Fruit fly (Drosophila melanogaster) whole organism, wandering third instar larva: ENCODE data around the gene CAH6.

Experiments used
- Abd-B ChIP-seq: fragments of >200 bp; optimal IDR thresholded peaks from 2 replicates; lab custom pipeline; 2017; ENCODE audit warnings: missing biosample characterization, missing genetic modification characterization
- CG32264 ChIP-seq: fragments of 200-800 bp; sonication (Bioruptor generic); optimal IDR thresholded peaks from 2 replicates; lab custom pipeline; 2016; ENCODE audit warnings: missing biosample characterization, missing genetic modification characterization
- CG9705 ChIP-seq: fragments of 200-800 bp; sonication (Bioruptor generic); optimal IDR thresholded peaks from 2 replicates; lab custom pipeline; 2018; ENCODE audit warnings: missing biosample characterization, mild to moderate bottlenecking, missing genetic modification characterization
- Dfd ChIP-seq: fragments of >200 bp; optimal IDR thresholded peaks from 2 replicates; lab custom pipeline; 2017; ENCODE audit warnings: missing biosample characterization, missing genetic modification characterization
- Dif ChIP-seq: fragments of 200-275, 200-300 bp; sonication (Bioruptor generic); optimal IDR thresholded peaks from 2 replicates; lab custom pipeline; 2018; ENCODE audit warnings: missing biosample characterization, missing genetic modification characterization; ENCODE audit not compliant: partially characterized antibody
- GATAd ChIP-seq: sonication (Bioruptor generic); optimal IDR thresholded peaks from 2 replicates; lab custom pipeline; 2016; ENCODE audit warnings: missing biosample characterization, missing genetic modification characterization
- HLH106 ChIP-seq: fragments of 200-800 bp; optimal IDR thresholded peaks from 3 replicates; lab custom pipeline; 2019; ENCODE audit warnings: missing biosample characterization, mild to moderate bottlenecking, missing genetic modification characterization, moderate library complexity
- Hnf4 ChIP-seq: fragments of 200-800 bp; sonication (Bioruptor generic); optimal IDR thresholded peaks from 2 replicates; lab custom pipeline; 2016; ENCODE audit warnings: missing biosample characterization, mild to moderate bottlenecking, missing genetic modification characterization
- Hr78 ChIP-seq: fragments of >200 bp; optimal IDR thresholded peaks from 2 replicates; lab custom pipeline; 2017; ENCODE audit warnings: missing biosample characterization, missing genetic modification characterization
- Hr83 ChIP-seq: fragments of 200-300 bp; sonication (Bioruptor generic); optimal IDR thresholded peaks from 2 replicates; lab custom pipeline; 2016; ENCODE audit warnings: missing biosample characterization, mild to moderate bottlenecking, missing genetic modification characterization, moderate library complexity; ENCODE audit not compliant: poor library complexity, severe bottlenecking
- Jra ChIP-seq: sonication (Bioruptor generic); optimal IDR thresholded peaks from 2 replicates; lab custom pipeline; 2016; ENCODE audit warnings: missing biosample characterization, missing genetic modification characterization
- Mio ChIP-seq: sonication (Bioruptor generic); optimal IDR thresholded peaks from 2 replicates; lab custom pipeline; 2016; ENCODE audit warnings: missing biosample characterization, missing genetic modification characterization
- N ChIP-seq: fragments of >200 bp; optimal IDR thresholded peaks from 2 replicates; lab custom pipeline; 2018; ENCODE audit warnings: missing biosample characterization, missing external identifiers, missing genetic modification characterization
- OdsH ChIP-seq: fragments of 200-800 bp; sonication (Bioruptor generic); optimal IDR thresholded peaks from 2 replicates; lab custom pipeline; 2016; ENCODE audit warnings: missing biosample characterization, mild to moderate bottlenecking, missing genetic modification characterization
- Rel ChIP-seq, 2 experiments: fragments of 200-800 bp; sonication (Bioruptor generic) in 1 of 2; optimal IDR thresholded peaks; 2 replicates in 1 of 2; 3 replicates in 1 of 2; lab custom pipeline; 2016 to 2019; ENCODE audit warnings: mild to moderate bottlenecking in 2 of 2, missing biosample characterization in 2 of 2, missing genetic modification characterization in 2 of 2, moderate library complexity in 1 of 2
- Sp1 ChIP-seq: fragments of 200-800 bp; sonication (Bioruptor generic); optimal IDR thresholded peaks from 3 replicates; lab custom pipeline; 2019; ENCODE audit warnings: missing biosample characterization, mild to moderate bottlenecking, missing genetic modification characterization, moderate library complexity
- Vsx2 ChIP-seq: fragments of 200-300, 225-300 bp; sonication (Bioruptor generic); optimal IDR thresholded peaks from 2 replicates; lab custom pipeline; 2018; ENCODE audit warnings: missing biosample characterization, missing genetic modification characterization; ENCODE audit not compliant: partially characterized antibody
- br ChIP-seq: fragments of 200-800 bp; sonication (Bioruptor generic); optimal IDR thresholded peaks from 2 replicates; lab custom pipeline; 2016; ENCODE audit warnings: missing biosample characterization, missing genetic modification characterization
- brk ChIP-seq: fragments of 200-800 bp; sonication (Bioruptor generic); optimal IDR thresholded peaks from 2 replicates; lab custom pipeline; 2016; ENCODE audit warnings: missing biosample characterization, mild to moderate bottlenecking, missing genetic modification characterization
- dl ChIP-seq, 2 experiments: fragments of 175-275, 200-275 bp in 1 of 2; fragments of 200-275 bp in 1 of 2; sonication (Bioruptor generic); optimal IDR thresholded peaks; lab custom pipeline; 2018; ENCODE audit warnings: mild to moderate bottlenecking in 2 of 2, missing biosample characterization in 2 of 2, missing genetic modification characterization in 2 of 2, moderate library complexity in 2 of 2; ENCODE audit not compliant: partially characterized antibody in 2 of 2, insufficient read depth in 1 of 2
- dmrt93B ChIP-seq: fragments of 200-800 bp; sonication (Bioruptor generic); optimal IDR thresholded peaks from 2 replicates; lab custom pipeline; 2018; ENCODE audit warnings: missing biosample characterization, mild to moderate bottlenecking, missing genetic modification characterization
- ey ChIP-seq: fragments of 200-800 bp; sonication (Bioruptor generic); optimal IDR thresholded peaks from 2 replicates; lab custom pipeline; 2016; ENCODE audit warnings: missing biosample characterization, missing genetic modification characterization
- foxo ChIP-seq, 2 experiments: fragments of 200-800 bp; sonication (Bioruptor generic); optimal IDR thresholded peaks; 2 replicates in 1 of 2; 3 replicates in 1 of 2; lab custom pipeline; 2016 to 2017; ENCODE audit warnings: missing biosample characterization in 2 of 2, missing genetic modification characterization in 2 of 2
- fru ChIP-seq: fragments of 200-800 bp; sonication (Bioruptor generic); optimal IDR thresholded peaks from 3 replicates; lab custom pipeline; 2016; ENCODE audit warnings: missing biosample characterization, mild to moderate bottlenecking, missing genetic modification characterization
- h ChIP-seq: fragments of 200-800 bp; sonication (Bioruptor generic); optimal IDR thresholded peaks from 3 replicates; lab custom pipeline; 2016; ENCODE audit warnings: missing biosample characterization, mild to moderate bottlenecking, missing genetic modification characterization
- jim ChIP-seq: fragments of 175-275, 200-325 bp; sonication (Bioruptor generic); optimal IDR thresholded peaks from 2 replicates; lab custom pipeline; 2016; ENCODE audit warnings: missing biosample characterization, mild to moderate bottlenecking, missing genetic modification characterization
- lola ChIP-seq: fragments of >200 bp; optimal IDR thresholded peaks from 2 replicates; lab custom pipeline; 2017; ENCODE audit warnings: missing biosample characterization, missing genetic modification characterization
- pan ChIP-seq: fragments of >200 bp; optimal IDR thresholded peaks from 2 replicates; lab custom pipeline; 2017
- psq ChIP-seq: fragments of 200-800 bp; sonication (Bioruptor generic); optimal IDR thresholded peaks from 3 replicates; lab custom pipeline; 2017; ENCODE audit warnings: missing biosample characterization, mild to moderate bottlenecking, missing genetic modification characterization, moderate library complexity
- rgr ChIP-seq: fragments of 200-800 bp; sonication (Bioruptor generic); optimal IDR thresholded peaks from 3 replicates; lab custom pipeline; 2016; ENCODE audit warnings: missing biosample characterization, mild to moderate bottlenecking, missing genetic modification characterization
- sage ChIP-seq: fragments of 200-800 bp; sonication (Bioruptor generic); optimal IDR thresholded peaks from 2 replicates; lab custom pipeline; 2016; ENCODE audit warnings: missing biosample characterization, mild to moderate bottlenecking, missing genetic modification characterization
- sv ChIP-seq: fragments of 200-800 bp; sonication (Bioruptor generic); optimal IDR thresholded peaks from 3 replicates; lab custom pipeline; 2016; ENCODE audit warnings: missing biosample characterization, missing genetic modification characterization
- tai ChIP-seq: sonication (Bioruptor generic); optimal IDR thresholded peaks from 2 replicates; lab custom pipeline; 2016; ENCODE audit warnings: missing biosample characterization, missing genetic modification characterization
- usp ChIP-seq: fragments of >200 bp; optimal IDR thresholded peaks from 2 replicates; lab custom pipeline; 2017; ENCODE audit warnings: missing biosample characterization, missing genetic modification characterization
- woc ChIP-seq: sonication (Bioruptor generic); optimal IDR thresholded peaks from 2 replicates; lab custom pipeline; 2016; ENCODE audit warnings: missing biosample characterization, mild to moderate bottlenecking, missing genetic modification characterization

CAH6 gene

DNA sequence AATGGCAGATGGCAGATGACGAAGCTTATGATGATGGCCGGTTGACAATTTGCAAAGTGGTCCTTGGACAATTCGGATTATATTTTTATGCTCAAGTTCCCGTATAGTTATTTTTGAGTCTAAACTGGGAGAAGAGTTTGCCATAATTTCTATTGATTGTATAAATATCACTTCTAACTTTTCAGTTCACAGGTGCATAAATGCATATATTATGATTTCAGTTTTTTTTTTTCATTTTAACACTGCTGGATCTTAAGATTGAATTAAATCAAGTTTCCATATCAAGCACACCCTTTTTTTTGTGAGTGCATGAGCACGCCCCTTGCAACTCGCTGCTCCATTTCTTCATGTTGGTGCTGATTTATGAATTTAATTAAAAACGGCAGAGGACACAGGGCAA lies 39.6 kb downstream of the CAH6 start:
- TF ChIP-seq Hr83 (GFP tag; lab: Kevin White, UChicago) (no peak), rgr (peak; percentile 60), Rel (GFP tag; optimal IDR thresholded peaks at IDR 0.05; lab: Kevin White, UChicago) (no peak), Rel (tag; optimal IDR thresholded peaks at IDR 0.05; lab: Kevin White, UChicago) (no peak), OdsH (GFP tag; lab: Kevin White, UChicago) (peak; percentile 52), usp (no peak), jim (GFP tag; lab: Kevin White, UChicago) (no peak), h (peak; percentile 6), psq (GFP tag; lab: Kevin White, UChicago) (peak; percentile 21), fru (GFP tag; lab: Kevin White, UChicago) (peak; percentile 55), sv (GFP tag; lab: Kevin White, UChicago) (no peak), N (no peak), ey (peak; percentile 57), Sp1 (GFP tag; lab: Kevin White, UChicago) (peak; percentile 32), woc (GFP tag; lab: Kevin White, UChicago) (peak; percentile 24), foxo (GFP tag; optimal IDR thresholded peaks at IDR 0.05; lab: Kevin White, UChicago) (peak in 1 of 2 experiments; percentile 53), br (GFP tag; lab: Kevin White, UChicago) (peak; percentile 24), HLH106 (tag; lab: Kevin White, UChicago) (peak; percentile 32)

DNA sequence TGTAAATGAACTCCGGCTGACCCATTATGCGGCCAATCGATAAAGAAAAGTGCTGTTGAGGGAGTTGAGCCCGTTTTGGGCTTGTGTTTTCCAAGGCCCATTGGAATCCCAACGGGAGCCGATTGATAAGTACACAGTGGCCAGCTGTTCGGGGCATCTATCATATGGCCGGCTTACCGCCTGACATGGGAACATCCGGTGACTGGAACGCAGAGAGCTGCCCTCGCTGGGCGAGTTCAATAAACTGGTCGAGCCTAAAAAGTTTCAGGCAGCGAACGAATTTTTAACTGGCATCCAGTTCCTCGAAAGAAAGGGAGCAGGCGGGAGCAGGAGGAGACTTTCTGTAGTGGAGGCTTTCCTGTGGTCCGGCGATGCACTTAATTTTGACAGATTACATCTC lies 44.1 kb downstream of the CAH6 start:
- no peak for TF ChIP-seq Dif (GFP tag; lab: Kevin White, UChicago)
- TF ChIP-seq Vsx2 (GFP tag; lab: Kevin White, UChicago), result peak; percentile 30

- TF ChIP-seq GATAd, result no peak
- no peak for TF ChIP-seq pan
Observed at dm6 chr3R:31305284-31305683, 47.9 kb downstream of the CAH6 start, which contains the start of gene pHCl-2. Gene pHCl-2 (minus strand): TSS chr3R:31305384.

- TF ChIP-seq ey (no peak), tai (GFP tag; lab: Kevin White, UChicago) (no peak), brk (GFP tag; lab: Kevin White, UChicago) (no peak), pan (no peak), psq (GFP tag; lab: Kevin White, UChicago) (no peak), Vsx2 (GFP tag; lab: Kevin White, UChicago) (no peak), GATAd (no peak), Sp1 (GFP tag; lab: Kevin White, UChicago) (no peak), Abd-B (GFP tag; lab: Kevin White, UChicago) (no peak), h (no peak), fru (GFP tag; lab: Kevin White, UChicago) (no peak), rgr (no peak), Dfd (GFP tag; lab: Kevin White, UChicago) (no peak), Rel (GFP tag; optimal IDR thresholded peaks at IDR 0.05; lab: Kevin White, UChicago) (no peak), Rel (tag; optimal IDR thresholded peaks at IDR 0.05; lab: Kevin White, UChicago) (no peak), lola (GFP tag; lab: Kevin White, UChicago) (no peak)
Observed at dm6 chr3R:31306454-31306853, 49.1 kb downstream of the CAH6 start.

DNA sequence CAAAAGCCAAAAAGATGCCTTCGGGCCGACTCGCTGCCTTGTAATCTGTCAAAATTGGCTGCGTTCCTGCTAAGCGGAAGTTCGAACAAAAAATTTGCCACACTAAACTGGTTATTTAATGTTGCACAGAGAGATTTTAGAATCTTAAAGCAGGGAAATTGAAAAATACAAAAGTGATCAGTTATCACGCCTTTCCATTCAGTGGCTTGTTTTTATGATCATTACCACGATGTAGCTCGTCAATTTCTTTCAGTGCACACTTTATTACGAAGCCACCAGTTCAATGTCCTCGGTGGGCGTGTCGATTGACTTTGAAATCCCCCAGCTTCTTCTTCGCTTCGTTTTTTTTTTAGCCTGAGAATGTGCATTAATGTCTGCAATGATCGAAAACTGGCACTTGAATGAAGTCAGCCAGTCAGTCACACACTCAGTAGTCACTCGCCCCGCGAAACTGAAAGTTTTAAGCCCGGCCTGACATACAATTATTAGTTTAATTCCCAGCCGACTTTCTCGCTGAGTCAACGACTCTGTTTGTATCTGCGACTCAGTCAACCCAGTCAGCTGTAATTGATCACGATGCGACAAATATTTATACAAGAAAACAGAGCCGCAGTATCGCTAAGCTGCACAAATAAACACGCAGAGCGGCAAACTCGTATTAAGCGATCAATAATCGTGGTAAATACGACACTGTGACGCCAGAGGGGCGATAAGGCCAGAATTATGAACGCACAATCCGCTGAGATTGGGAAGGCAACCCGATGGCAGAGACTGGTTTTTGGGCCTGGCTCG lies 51.7 kb downstream of the CAH6 start:
- TF ChIP-seq dl (GFP tag; optimal IDR thresholded peaks at IDR 0.05; lab: Kevin White, UChicago; ENCODE audit: insufficient read depth in 1 of 2, partially characterized antibody in 2 of 2) (no peak), Jra (GFP tag; lab: Kevin White, UChicago) (peak; percentile 54), Hr78 (no peak), Sp1 (GFP tag; lab: Kevin White, UChicago) (peak; percentile 80), CG9705 (GFP tag; lab: Kevin White, UChicago) (peak; percentile 41), OdsH (GFP tag; lab: Kevin White, UChicago) (peak; percentile 51), psq (GFP tag; lab: Kevin White, UChicago) (peak; percentile 62), h (peak; percentile 81), Hnf4 (GFP tag; lab: Kevin White, UChicago) (peak; percentile 56), usp (no peak), Mio (GFP tag; lab: Kevin White, UChicago) (no peak), fru (GFP tag; lab: Kevin White, UChicago) (peak; percentile 85), dmrt93B (GFP tag; lab: Kevin White, UChicago) (peak; percentile 53), HLH106 (tag; lab: Kevin White, UChicago) (peak; percentile 79), CG32264 (GFP tag; lab: Kevin White, UChicago) (peak; percentile 60), br (GFP tag; lab: Kevin White, UChicago) (peak; percentile 82), rgr (peak; percentile 56), foxo (GFP tag; optimal IDR thresholded peaks at IDR 0.05; lab: Kevin White, UChicago) (peak in 1 of 2 experiments; percentile 81), ey (peak; percentile 70), woc (GFP tag; lab: Kevin White, UChicago) (peak; percentile 67), Rel (GFP tag; optimal IDR thresholded peaks at IDR 0.05; lab: Kevin White, UChicago) (no peak), Rel (tag; optimal IDR thresholded peaks at IDR 0.05; lab: Kevin White, UChicago) (peak; percentile 4), lola (GFP tag; lab: Kevin White, UChicago) (no peak), sage (GFP tag; lab: Kevin White, UChicago) (peak; percentile 36), Abd-B (GFP tag; lab: Kevin White, UChicago) (no peak), sv (GFP tag; lab: Kevin White, UChicago) (no peak)
